Worm (Caenorhabditis elegans): ENCODE results near the gene rif-1.1.

ce11 chrIV:17440417-17440816 lies 20.7 kb downstream of the rif-1.1 start, which contains the start of gene F08A7.1:
- no peak for TF ChIP-seq scrt-1 (GFP tag; IDR thresholded peaks at IDR 0.05)
- TF ChIP-seq ama-1 (optimal IDR thresholded peaks at IDR 0.05) = no peak

Data from whole organism, early embryonic.